Worm (Caenorhabditis elegans): ENCODE data around the gene ceh-60.

ce11 chrX:6538068-6538467, 8.1 kb upstream of the ceh-60 start:
- no peak for TF ChIP-seq flt-1 (GFP tag; IDR thresholded peaks at IDR 0.05)
- TF ChIP-seq tab-1 (GFP tag; IDR thresholded peaks at IDR 0.05): no peak
- TF ChIP-seq T22C8.4 (GFP tag; IDR thresholded peaks at IDR 0.05): no peak

Measured in whole organism, midembryonic.